Worm (Caenorhabditis elegans) whole organism, early embryonic: ENCODE results near the gene scl-2.

Source experiments
- B0310.2 ChIP-seq: sonication (generic microtip); optimal IDR thresholded peaks from 2 replicates; lab custom pipeline; 2016; ENCODE audit warnings: mild to moderate bottlenecking, missing genetic modification characterization, missing compliant biosample characterization
- F13C5.2 ChIP-seq: sonication (generic microtip); optimal IDR thresholded peaks from 2 replicates; lab custom pipeline; 2017; ENCODE audit warnings: mild to moderate bottlenecking, missing genetic modification characterization, inconsistent platforms, missing compliant biosample characterization
- aly-1 ChIP-seq: sonication (generic microtip); optimal IDR thresholded peaks from 2 replicates; lab custom pipeline; 2016; ENCODE audit warnings: missing genetic modification characterization, missing compliant biosample characterization
- ama-1 ChIP-seq: fragments of 150-350 bp; optimal IDR thresholded peaks from 2 replicates; lab custom pipeline; 2014
- ceh-13 ChIP-seq: fragments of 200-800 bp; sonication (Bioruptor generic); optimal IDR thresholded peaks from 2 replicates; lab custom pipeline; 2018; ENCODE audit warnings: mild to moderate bottlenecking, missing genetic modification characterization, missing compliant biosample characterization
- ets-7 ChIP-seq: sonication (generic microtip); optimal IDR thresholded peaks from 2 replicates; lab custom pipeline; 2016; ENCODE audit warnings: missing genotype, missing genetic modification characterization, missing compliant biosample characterization
- hmbx-1 ChIP-seq: sonication (generic microtip); optimal IDR thresholded peaks from 2 replicates; lab custom pipeline; 2016; ENCODE audit warnings: mild to moderate bottlenecking, missing genetic modification characterization, missing compliant biosample characterization
- hmg-4 ChIP-seq: fragments of 200-800 bp; sonication (Bioruptor generic); optimal IDR thresholded peaks from 2 replicates; lab custom pipeline; 2018; ENCODE audit warnings: mild to moderate bottlenecking, missing genetic modification characterization, missing compliant biosample characterization
- pes-1 ChIP-seq: fragments of 200-800 bp; sonication (Bioruptor generic); IDR thresholded peaks from 2 replicates; pipeline ENCODE4 v1.3.6; 2022; ENCODE audit warnings: missing genetic modification reagents, missing genetic modification characterization, missing compliant biosample characterization
- scrt-1 ChIP-seq: fragments of 200-800 bp; sonication (Bioruptor generic); IDR thresholded peaks from 2 replicates; pipeline ENCODE4 v1.3.6; 2022; ENCODE audit warnings: missing genetic modification characterization, missing compliant biosample characterization
- sea-1 ChIP-seq: fragments of 200-800 bp; sonication (Bioruptor generic); conservative IDR thresholded peaks from 2 replicates; pipeline ENCODE4 v1.3.6; 2022; ENCODE audit warnings: missing genetic modification characterization, missing compliant biosample characterization
- tbx-11 ChIP-seq: fragments of 200-800 bp; sonication (Bioruptor generic); IDR thresholded peaks from 2 replicates; pipeline ENCODE4 v1.3.6; 2022; ENCODE audit warnings: missing genetic modification characterization, missing compliant biosample characterization

- TF ChIP-seq ama-1 (lab: Kevin White, UChicago) (no peak), pes-1 (GFP tag; lab: Robert Waterston, UW) (no peak), ets-7 (tag; lab: Kevin White, UChicago) (no peak), tbx-11 (GFP tag; lab: Robert Waterston, UW) (no peak), hmbx-1 (tag; lab: Kevin White, UChicago) (no peak), scrt-1 (no peak), B0310.2 (tag; lab: Kevin White, UChicago) (no peak), F13C5.2 (tag; lab: Kevin White, UChicago) (no peak), hmg-4 (no peak), sea-1 (GFP tag; lab: Robert Waterston, UW) (no peak), ceh-13 (GFP tag; lab: Kevin White, UChicago) (no peak), aly-1 (no peak)
Observed at ce11 chrIV:13056026-13056425, 1.5 kb upstream of the scl-2 start, which contains the start of gene scl-1.
